Worm (Caenorhabditis elegans): Measurements from ENCODE around the gene srd-5.

DNA sequence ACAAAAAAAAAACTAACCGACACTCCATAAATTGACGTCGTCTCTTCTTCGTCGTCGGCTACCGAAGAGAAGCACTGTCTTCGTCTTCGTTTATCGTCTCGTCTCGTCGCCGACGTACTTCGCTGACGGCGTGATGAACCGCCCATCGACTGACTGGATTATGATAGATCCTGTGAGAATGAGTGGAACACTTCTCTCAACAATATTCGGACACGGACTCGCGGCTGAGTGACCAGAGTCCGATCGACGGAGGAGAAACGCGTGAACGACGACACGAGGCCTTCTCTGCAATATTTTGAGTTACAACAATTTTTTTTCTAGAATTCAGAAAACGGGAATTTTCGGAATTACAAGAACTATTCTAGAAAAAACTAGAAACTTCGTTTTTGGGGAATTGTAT, 14.1 kb downstream of the srd-5 start, which contains the start of gene skn-1:
- no peak for TF ChIP-seq pha-4 (GFP tag; IDR thresholded peaks at IDR 0.05)
- TF ChIP-seq pha-4 (tag; optimal IDR thresholded peaks at IDR 0.05) = no peak
- TF ChIP-seq lim-7 (GFP tag; IDR thresholded peaks at IDR 0.05) = no peak
- no peak for TF ChIP-seq daf-12 (tag; optimal IDR thresholded peaks at IDR 0.05)
